Fruit fly (Drosophila melanogaster) whole organism, embryonic: ENCODE data around the gene Eno.
A peak's percentile ranks its signal among the peaks of the same experiment; 100 is the strongest.

Experiments
- BEAF-32 ChIP-seq: fragments of 200-800 bp; sonication (Bioruptor generic); optimal IDR thresholded peaks from 3 replicates; lab custom pipeline; 2017; ENCODE audit warnings: missing biosample characterization, missing genetic modification characterization, mild to moderate bottlenecking, moderate library complexity, missing genetic modification reagents
- Bteb2 ChIP-seq: fragments of 200-800 bp; sonication (Bioruptor generic); optimal IDR thresholded peaks from 2 replicates; lab custom pipeline; 2016; ENCODE audit warnings: missing biosample characterization, missing genetic modification characterization
- CG10979 ChIP-seq: fragments of 200-800 bp; sonication (Bioruptor generic); optimal IDR thresholded peaks from 2 replicates; lab custom pipeline; 2018; ENCODE audit warnings: missing biosample characterization, mild to moderate bottlenecking, missing genetic modification characterization, moderate library complexity
- CG12744 ChIP-seq: fragments of 200-800 bp; sonication (Bioruptor generic); optimal IDR thresholded peaks from 2 replicates; lab custom pipeline; 2016; ENCODE audit warnings: missing biosample characterization, missing genetic modification characterization
- CG15514 ChIP-seq: fragments of 200-800 bp; sonication (Bioruptor generic); optimal IDR thresholded peaks from 3 replicates; lab custom pipeline; 2017; ENCODE audit warnings: missing biosample characterization, missing genetic modification characterization, mild to moderate bottlenecking, moderate library complexity, missing genetic modification reagents
- CG15696 ChIP-seq: fragments of 200-800 bp; sonication (Bioruptor generic); optimal IDR thresholded peaks from 2 replicates; lab custom pipeline; 2019; ENCODE audit warnings: missing biosample characterization, mild to moderate bottlenecking, missing genetic modification characterization, moderate library complexity
- CG16815 ChIP-seq: fragments of 200-800 bp; sonication (Bioruptor generic); optimal IDR thresholded peaks from 3 replicates; lab custom pipeline; 2017; ENCODE audit warnings: missing biosample characterization, mild to moderate bottlenecking, missing genetic modification characterization
- CG17802 ChIP-seq: fragments of 200-800 bp; sonication (Bioruptor generic); optimal IDR thresholded peaks from 2 replicates; lab custom pipeline; 2018; ENCODE audit warnings: missing biosample characterization, mild to moderate bottlenecking, missing genetic modification characterization, moderate library complexity
- CG18262 ChIP-seq: fragments of 200-800 bp; optimal IDR thresholded peaks from 3 replicates; lab custom pipeline; 2019; ENCODE audit warnings: missing biosample characterization, mild to moderate bottlenecking, missing genetic modification characterization, moderate library complexity
- CG1832 ChIP-seq: fragments of 200-800 bp; sonication (Bioruptor generic); optimal IDR thresholded peaks from 2 replicates; lab custom pipeline; 2017; ENCODE audit warnings: missing biosample characterization, mild to moderate bottlenecking, missing genetic modification characterization, inconsistent platforms
- CG2120 ChIP-seq: fragments of 200-800 bp; sonication (Bioruptor generic); optimal IDR thresholded peaks from 3 replicates; lab custom pipeline; 2016; ENCODE audit warnings: missing biosample characterization, missing genetic modification characterization
- CG2202 ChIP-seq: fragments of 200-800 bp; sonication (Bioruptor generic); optimal IDR thresholded peaks from 2 replicates; lab custom pipeline; 2018; ENCODE audit warnings: missing biosample characterization, mild to moderate bottlenecking, missing genetic modification characterization
- CG2875 ChIP-seq: fragments of 200-800 bp; sonication (Bioruptor generic); optimal IDR thresholded peaks from 2 replicates; lab custom pipeline; 2017; ENCODE audit warnings: missing biosample characterization, mild to moderate bottlenecking, missing genetic modification characterization, missing genetic modification reagents
- CG33557 ChIP-seq: fragments of 200-800 bp; sonication (Bioruptor generic); optimal IDR thresholded peaks from 2 replicates; lab custom pipeline; 2019; ENCODE audit warnings: missing biosample characterization, mild to moderate bottlenecking, missing genetic modification characterization, moderate library complexity
- CG4730 ChIP-seq: fragments of 200-800 bp; sonication (Bioruptor generic); IDR thresholded peaks from 2 replicates; pipeline ENCODE4 v1.3.6; 2022; ENCODE audit warnings: missing biosample characterization, missing genetic modification characterization
- CG6765 ChIP-seq: fragments of 200-800 bp; sonication (Bioruptor generic); optimal IDR thresholded peaks from 3 replicates; lab custom pipeline; 2017; ENCODE audit warnings: missing biosample characterization, mild to moderate bottlenecking, missing genetic modification characterization
- CG6813 ChIP-seq: fragments of 200-800 bp; sonication (Bioruptor generic); optimal IDR thresholded peaks from 2 replicates; lab custom pipeline; 2017; ENCODE audit warnings: missing biosample characterization, missing genetic modification characterization, mild to moderate bottlenecking, moderate library complexity, missing genetic modification reagents
- H2.0 ChIP-seq: fragments of 200-800 bp; sonication (Bioruptor generic); IDR thresholded peaks from 2 replicates; pipeline ENCODE4 v1.3.6; 2022; ENCODE audit warnings: missing biosample characterization, missing genetic modification characterization
- HLH4C ChIP-seq: fragments of 200-800 bp; sonication (Bioruptor generic); IDR thresholded peaks from 3 replicates; pipeline ENCODE4 v1.3.6; 2022; ENCODE audit warnings: missing biosample characterization, missing genetic modification characterization; ENCODE audit not compliant: partially characterized antibody
- HLH54F ChIP-seq: fragments of 200-800 bp; sonication (Bioruptor generic); optimal IDR thresholded peaks from 3 replicates; lab custom pipeline; 2016; ENCODE audit warnings: missing biosample characterization, missing genetic modification characterization
- HmgZ ChIP-seq: fragments of 200-800 bp; sonication (Bioruptor generic); optimal IDR thresholded peaks from 2 replicates; lab custom pipeline; 2018; ENCODE audit warnings: missing biosample characterization, mild to moderate bottlenecking, missing genetic modification characterization
- Hr39 ChIP-seq: fragments of >200 bp; optimal IDR thresholded peaks from 2 replicates; lab custom pipeline; 2017
- Mad ChIP-seq: fragments of 200-800 bp; sonication (Bioruptor generic); optimal IDR thresholded peaks from 2 replicates; lab custom pipeline; 2016; ENCODE audit warnings: missing biosample characterization, missing genetic modification characterization
- NfI ChIP-seq: fragments of 200-800 bp; sonication (Bioruptor generic); optimal IDR thresholded peaks from 3 replicates; lab custom pipeline; 2018; ENCODE audit warnings: missing biosample characterization, mild to moderate bottlenecking, missing genetic modification characterization, moderate library complexity
- PHDP ChIP-seq: fragments of 200-800 bp; sonication (Bioruptor generic); optimal IDR thresholded peaks from 3 replicates; lab custom pipeline; 2018; ENCODE audit warnings: missing biosample characterization, mild to moderate bottlenecking, missing genetic modification characterization, moderate library complexity
- Rx ChIP-seq: fragments of 200-800 bp; sonication (Bioruptor generic); IDR thresholded peaks from 2 replicates; pipeline ENCODE4 v1.3.6; 2022; ENCODE audit warnings: missing biosample characterization, missing genetic modification characterization
- Scr ChIP-seq: fragments of 200-800 bp; sonication (Bioruptor generic); IDR thresholded peaks from 2 replicates; pipeline ENCODE4 v1.3.6; 2022; ENCODE audit warnings: missing biosample characterization, missing genetic modification characterization; ENCODE audit not compliant: partially characterized antibody
- Taf1 ChIP-seq: fragments of 200-800 bp; sonication (Bioruptor generic); IDR thresholded peaks from 2 replicates; pipeline ENCODE4 v1.3.6; 2022; ENCODE audit warnings: missing biosample characterization, missing genetic modification characterization
- Trl ChIP-seq, 3 experiments: fragments of >200 bp in 2 of 3; fragments of 200-800 bp in 1 of 3; sonication (Bioruptor generic) in 1 of 3; optimal IDR thresholded peaks; 2 replicates in 1 of 3; 3 replicates in 2 of 3; lab custom pipeline; 2016 to 2017; ENCODE audit warnings: missing biosample characterization in 1 of 3, missing genetic modification characterization in 1 of 3
- ato ChIP-seq: fragments of 200-800 bp; sonication (Bioruptor generic); IDR thresholded peaks from 2 replicates; pipeline ENCODE4 v1.3.6; 2022; ENCODE audit warnings: missing biosample characterization, missing genetic modification characterization; ENCODE audit not compliant: partially characterized antibody
- cato ChIP-seq: fragments of 200-800 bp; sonication (Bioruptor generic); optimal IDR thresholded peaks from 2 replicates; lab custom pipeline; 2016; ENCODE audit warnings: missing biosample characterization, missing genetic modification characterization, borderline replicate concordance
- cg ChIP-seq: fragments of 200-800 bp; sonication (Bioruptor generic); optimal IDR thresholded peaks from 3 replicates; lab custom pipeline; 2019; ENCODE audit warnings: missing biosample characterization, mild to moderate bottlenecking, missing genetic modification characterization, moderate library complexity
- chif ChIP-seq, 2 experiments: fragments of 200-800 bp; sonication (Bioruptor generic); optimal IDR thresholded peaks; 3 replicates each; lab custom pipeline; 2016; ENCODE audit warnings: missing biosample characterization in 2 of 2, missing genetic modification characterization in 2 of 2
- chinmo ChIP-seq: fragments of 200-800 bp; sonication (Bioruptor generic); IDR thresholded peaks from 4 replicates; pipeline ENCODE4 v1.3.6; 2022; ENCODE audit warnings: missing biosample characterization, missing genetic modification characterization; ENCODE audit not compliant: partially characterized antibody
- chm ChIP-seq: fragments of 200-800 bp; sonication (Bioruptor generic); IDR thresholded peaks from 2 replicates; pipeline ENCODE4 v1.3.6; 2022; ENCODE audit warnings: missing biosample characterization, missing genetic modification characterization
- dpn ChIP-seq, 2 experiments: fragments of 200-800 bp; sonication (Bioruptor generic); optimal IDR thresholded peaks; 3 replicates each; lab custom pipeline; 2016; ENCODE audit warnings: missing biosample characterization in 2 of 2, missing genetic modification characterization in 2 of 2
- fu2 ChIP-seq: fragments of 200-800 bp; sonication (Bioruptor generic); optimal IDR thresholded peaks from 2 replicates; lab custom pipeline; 2016; ENCODE audit warnings: missing biosample characterization, missing genetic modification characterization
- knrl ChIP-seq: fragments of 200-800 bp; sonication (Bioruptor generic); IDR thresholded peaks from 3 replicates; pipeline ENCODE4 v1.3.6; 2022; ENCODE audit warnings: missing biosample characterization, missing genetic modification characterization; ENCODE audit not compliant: partially characterized antibody
- luna ChIP-seq: fragments of 200-800 bp; sonication (Bioruptor generic); optimal IDR thresholded peaks from 2 replicates; lab custom pipeline; 2016; ENCODE audit warnings: missing biosample characterization, missing genetic modification characterization
- onecut ChIP-seq: fragments of 200-800 bp; sonication (Bioruptor generic); IDR thresholded peaks from 2 replicates; pipeline ENCODE4 v1.3.6; 2022; ENCODE audit warnings: missing biosample characterization, missing genetic modification characterization
- p53 ChIP-seq: fragments of 200-800 bp; sonication (Bioruptor generic); optimal IDR thresholded peaks from 2 replicates; lab custom pipeline; 2016; ENCODE audit warnings: missing biosample characterization, missing genetic modification characterization
- sima ChIP-seq: fragments of 200-800 bp; sonication (Bioruptor generic); optimal IDR thresholded peaks from 2 replicates; lab custom pipeline; 2016; ENCODE audit warnings: missing biosample characterization, missing genetic modification characterization
- sob ChIP-seq: fragments of 200-800 bp; sonication (Bioruptor generic); IDR thresholded peaks from 2 replicates; pipeline ENCODE4 v1.3.6; 2022; ENCODE audit warnings: missing biosample characterization, missing genetic modification characterization
- sug ChIP-seq: fragments of 200-800 bp; optimal IDR thresholded peaks from 2 replicates; lab custom pipeline; 2019; ENCODE audit warnings: missing biosample characterization, mild to moderate bottlenecking, missing genetic modification characterization, moderate library complexity
- tgo ChIP-seq: fragments of 200-800 bp; sonication (Bioruptor generic); IDR thresholded peaks from 3 replicates; pipeline ENCODE4 v1.3.6; 2022; ENCODE audit warnings: missing biosample characterization, missing genetic modification characterization
- tio ChIP-seq: fragments of 200-800 bp; sonication (Bioruptor generic); optimal IDR thresholded peaks from 2 replicates; lab custom pipeline; 2017; ENCODE audit warnings: missing biosample characterization, missing genetic modification characterization, inconsistent platforms
- tna ChIP-seq: fragments of 200-800 bp; sonication (Bioruptor generic); IDR thresholded peaks from 2 replicates; pipeline ENCODE4 v1.3.6; 2022; ENCODE audit warnings: missing biosample characterization, missing genetic modification characterization; ENCODE audit not compliant: partially characterized antibody
- unc-4 ChIP-seq: fragments of 200-800 bp; sonication (Bioruptor generic); IDR thresholded peaks from 2 replicates; pipeline ENCODE4 v1.3.6; 2022; ENCODE audit warnings: missing biosample characterization, missing genetic modification characterization; ENCODE audit not compliant: partially characterized antibody
- usp ChIP-seq: fragments of >200 bp; optimal IDR thresholded peaks from 2 replicates; lab custom pipeline; 2017; ENCODE audit warnings: missing biosample characterization, missing genetic modification characterization

Eno gene

DNA sequence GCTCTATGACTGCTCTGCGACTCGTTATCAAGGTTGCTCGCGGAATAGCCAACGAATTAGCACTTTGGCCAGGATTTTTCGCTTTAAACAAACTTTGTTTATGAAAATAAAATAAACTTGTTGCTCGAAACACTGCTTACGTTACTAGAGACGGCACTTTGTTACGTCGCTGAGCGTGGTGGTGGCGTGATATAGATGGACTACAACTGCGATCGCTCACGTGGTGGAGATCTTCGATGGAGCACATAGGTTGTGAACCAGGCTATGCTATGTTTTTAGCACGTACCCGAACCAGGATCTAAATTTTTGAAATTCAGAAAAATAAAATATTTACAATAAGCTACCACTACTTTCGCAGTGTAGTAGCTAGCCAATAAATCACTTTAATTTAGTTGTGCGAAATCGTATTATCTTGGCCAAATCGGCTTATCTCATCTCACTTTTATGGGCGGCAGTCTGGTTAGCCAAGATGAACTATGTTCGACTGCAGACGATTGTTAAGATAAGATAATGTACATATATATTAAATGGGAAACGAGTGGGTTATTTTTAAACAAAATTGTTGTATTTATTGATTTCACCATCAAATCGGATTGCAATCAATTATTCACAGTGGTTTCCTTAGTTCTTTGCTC is 13.6 kb downstream of the Eno start, which contains the start of gene frtz (continued):
- TF ChIP-seq PHDP (no peak), CG18262 (no peak), CG6813 (GFP tag; lab: Kevin White, UChicago) (no peak), Rx (GFP tag; lab: Robert Waterston, UW) (no peak), Bteb2 (GFP tag; lab: Kevin White, UChicago) (no peak), CG6765 (GFP tag; lab: Kevin White, UChicago) (no peak), unc-4 (GFP tag; lab: Robert Waterston, UW) (peak; percentile 82), CG15696 (tag; lab: Kevin White, UChicago) (no peak), chinmo (GFP tag; lab: Robert Waterston, UW) (0 out of 4 replicates have a peak, but pooled peaks have one; percentile 42), knrl (peak; percentile 91), CG2875 (GFP tag; lab: Kevin White, UChicago) (no peak), tio (GFP tag; lab: Kevin White, UChicago) (no peak), fu2 (GFP tag; lab: Kevin White, UChicago) (no peak), onecut (GFP tag; lab: Robert Waterston, UW) (no peak), CG4730 (GFP tag; lab: Robert Waterston, UW) (no peak), tgo (GFP tag; lab: Robert Waterston, UW) (no peak), CG10979 (tag; lab: Kevin White, UChicago) (no peak), cg (GFP tag; lab: Kevin White, UChicago) (no peak), usp (GFP tag; lab: Kevin White, UChicago) (no peak), sima (GFP tag; lab: Kevin White, UChicago) (no peak), p53 (GFP tag; lab: Kevin White, UChicago) (no peak), HmgZ (tag; lab: Kevin White, UChicago) (peak; percentile 60), CG33557 (GFP tag; lab: Kevin White, UChicago) (no peak), chm (GFP tag; lab: Robert Waterston, UW) (peak; percentile 15; the same call in 1 of the 2 replicates), ato (no peak; the same call in 1 of the 2 replicates), CG15514 (peak; percentile 73), Taf1 (no peak), Scr (GFP tag; lab: Robert Waterston, UW) (peak; percentile 78), CG2202 (no peak), CG17802 (no peak), NfI (GFP tag; lab: Kevin White, UChicago) (no peak), chif (GFP tag; optimal IDR thresholded peaks at IDR 0.05; lab: Kevin White, UChicago) (peak in 1 of 2 experiments; percentile 33), HLH54F (peak; percentile 13), HLH4C (GFP tag; lab: Robert Waterston, UW) (peak; percentile 63), luna (GFP tag; lab: Kevin White, UChicago) (no peak), tna (peak; percentile 53; the same call in 1 of the 2 replicates), sob (GFP tag; lab: Robert Waterston, UW) (peak; percentile 49; the same call in 1 of the 2 replicates), Trl (optimal IDR thresholded peaks at IDR 0.05; lab: Kevin White, UChicago) (no peak), Trl (GFP tag; optimal IDR thresholded peaks at IDR 0.05; lab: Kevin White, UChicago) (no peak), dpn (GFP tag; optimal IDR thresholded peaks at IDR 0.05; lab: Kevin White, UChicago) (peak in 1 of 2 experiments; percentile 44), Mad (GFP tag; lab: Kevin White, UChicago) (no peak), CG1832 (GFP tag; lab: Kevin White, UChicago) (no peak), cato (GFP tag; lab: Kevin White, UChicago) (no peak), CG12744 (GFP tag; lab: Kevin White, UChicago) (no peak), H2.0 (GFP tag; lab: Robert Waterston, UW) (no peak), sug (peak; percentile 46), Hr39 (lab: Kevin White, UChicago) (no peak), CG16815 (GFP tag; lab: Kevin White, UChicago) (no peak), BEAF-32 (GFP tag; lab: Kevin White, UChicago) (peak; percentile 92), CG2120 (GFP tag; lab: Kevin White, UChicago) (peak; percentile 44)
